Worm (Caenorhabditis elegans) whole organism, young adult: ENCODE results near the gene fbxb-9.

Experiments
- Y53F4B.3 ChIP-seq: fragments of 200-800 bp; sonication (Bioruptor generic); IDR thresholded peaks from 2 replicates; pipeline ENCODE4 v1.3.6; 2022; ENCODE audit warnings: missing genetic modification reagents, missing genetic modification characterization, missing compliant biosample characterization
- ama-1 ChIP-seq, 3 experiments: fragments of 150-350 bp in 1 of 3; sonication (generic microtip) in 2 of 3; optimal IDR thresholded peaks; 2 replicates each; lab custom pipeline; 2014 to 2018; ENCODE audit warnings: missing biosample characterization in 2 of 3, missing genetic modification characterization in 2 of 3, missing genetic modification reagents in 2 of 3
- ceh-100 ChIP-seq: fragments of 200-800 bp; sonication (Bioruptor generic); IDR thresholded peaks from 2 replicates; pipeline ENCODE4 v1.3.6; 2022; ENCODE audit warnings: missing genetic modification reagents, missing genetic modification characterization, missing compliant biosample characterization
- ztf-18 ChIP-seq: sonication (generic microtip); optimal IDR thresholded peaks from 2 replicates; lab custom pipeline; 2016; ENCODE audit warnings: missing genotype, mild to moderate bottlenecking, missing genetic modification characterization, missing compliant biosample characterization
- ztf-6 ChIP-seq: fragments of 200-800 bp; sonication (Bioruptor generic); IDR thresholded peaks from 2 replicates; pipeline ENCODE4 v1.3.6; 2022; ENCODE audit warnings: missing genetic modification reagents, missing genetic modification characterization, missing compliant biosample characterization

ce11 chrIV:11148788-11149366 is 13.5 kb downstream of the fbxb-9 start:
- no peak for TF ChIP-seq ceh-100 (GFP tag; lab: Robert Waterston, UW)
- TF ChIP-seq ztf-18 (tag; lab: Kevin White, UChicago): no peak
- no peak for TF ChIP-seq Y53F4B.3 (GFP tag; lab: Robert Waterston, UW)
- no peak for TF ChIP-seq ztf-6 (GFP tag; lab: Robert Waterston, UW)
- TF ChIP-seq ama-1 (optimal IDR thresholded peaks at IDR 0.05; lab: Kevin White, UChicago): no peak
- TF ChIP-seq ama-1 (GFP tag; optimal IDR thresholded peaks at IDR 0.05; lab: Kevin White, UChicago): no peak
